Worm (Caenorhabditis elegans) whole organism, mixed stage, embryonic: ENCODE data around the gene sre-36.

Experiments used
- bed-3 ChIP-seq: fragments of 200-800 bp; sonication (Bioruptor generic); optimal IDR thresholded peaks from 3 replicates; lab custom pipeline; 2018; ENCODE audit warnings: mild to moderate bottlenecking, missing genetic modification characterization, moderate library complexity, missing compliant biosample characterization
- ceh-43 ChIP-seq: fragments of 200-800 bp; sonication (Bioruptor generic); optimal IDR thresholded peaks from 2 replicates; lab custom pipeline; 2018; ENCODE audit warnings: mild to moderate bottlenecking, missing genetic modification characterization, moderate library complexity, missing compliant biosample characterization
- ces-1 ChIP-seq: fragments of 150-350 bp; optimal IDR thresholded peaks from 2 replicates; lab custom pipeline; 2014; ENCODE audit warnings: missing biosample characterization, missing genetic modification reagents, missing genetic modification characterization
- cnd-1 ChIP-seq: fragments of 200-800 bp; sonication (Bioruptor generic); optimal IDR thresholded peaks from 2 replicates; lab custom pipeline; 2018; ENCODE audit warnings: mild to moderate bottlenecking, missing genetic modification characterization, missing compliant biosample characterization
- lin-32 ChIP-seq: fragments of 200-800 bp; sonication (Bioruptor generic); optimal IDR thresholded peaks from 2 replicates; lab custom pipeline; 2018; ENCODE audit warnings: mild to moderate bottlenecking, missing genetic modification characterization, missing compliant biosample characterization
- nhr-28 ChIP-seq: fragments of 150-350 bp; optimal IDR thresholded peaks from 2 replicates; lab custom pipeline; 2014; ENCODE audit warnings: missing biosample characterization, missing genetic modification characterization
- sptf-1 ChIP-seq: sonication (generic microtip); optimal IDR thresholded peaks from 2 replicates; lab custom pipeline; 2017; ENCODE audit warnings: mild to moderate bottlenecking, missing genetic modification characterization, moderate library complexity, missing compliant biosample characterization
- tbx-8 ChIP-seq: fragments of 200-800 bp; sonication (Bioruptor generic); optimal IDR thresholded peaks from 2 replicates; lab custom pipeline; 2018; ENCODE audit warnings: mild to moderate bottlenecking, missing genetic modification characterization, moderate library complexity, missing compliant biosample characterization
- unc-120 ChIP-seq: sonication (generic microtip); optimal IDR thresholded peaks from 2 replicates; lab custom pipeline; 2017; ENCODE audit warnings: missing genetic modification characterization, missing compliant biosample characterization; ENCODE audit not compliant: poor library complexity, severe bottlenecking
- unc-39 ChIP-seq: fragments of 150-350 bp; optimal IDR thresholded peaks from 2 replicates; lab custom pipeline; 2014; ENCODE audit warnings: missing biosample characterization, missing genetic modification characterization

DNA sequence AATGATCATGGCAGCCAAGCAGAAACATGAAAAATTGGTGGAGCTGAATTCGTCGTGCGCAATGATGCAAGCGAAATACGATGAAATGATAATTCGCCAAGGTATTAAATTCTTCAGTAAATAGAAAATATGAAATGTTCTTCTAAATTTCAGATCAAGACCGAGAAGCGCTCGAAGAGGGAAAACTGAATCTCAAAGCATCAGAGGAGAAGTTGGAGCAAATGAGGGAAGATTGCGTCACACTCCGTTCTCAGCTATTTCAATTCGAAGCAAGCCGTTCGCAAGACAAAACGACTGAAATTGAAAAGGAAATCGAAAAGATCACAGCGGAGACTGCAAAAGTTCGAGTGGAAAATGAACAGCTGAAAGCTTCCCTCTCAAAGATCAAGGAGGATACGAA lies 6.9 kb downstream of the sre-36 start:
- TF ChIP-seq bed-3, result no peak
- no peak for TF ChIP-seq lin-32 (GFP tag; lab: Kevin White, UChicago)
- TF ChIP-seq ceh-43, result no peak
- no peak for TF ChIP-seq ces-1
- no peak for TF ChIP-seq cnd-1 (tag; lab: Kevin White, UChicago)
- TF ChIP-seq nhr-28 (tag; lab: Kevin White, UChicago), result no peak
- TF ChIP-seq sptf-1 (tag; lab: Kevin White, UChicago), result no peak
- TF ChIP-seq unc-120 (tag; lab: Kevin White, UChicago), result no peak
- no peak for TF ChIP-seq tbx-8 (GFP tag; lab: Kevin White, UChicago)
- no peak for TF ChIP-seq unc-39 (tag; lab: Kevin White, UChicago)
